Worm (Caenorhabditis elegans) whole organism, dauer: ENCODE measurements around the gene prde-1.

ENCODE experiments used
- unc-62 ChIP-seq: sonication (generic microtip); optimal IDR thresholded peaks from 2 replicates; lab custom pipeline; 2017; ENCODE audit warnings: missing biosample characterization, missing genetic modification reagents, missing genetic modification characterization

The prde-1 gene

ce11 chrV:15521920-15522319, 16.1 kb upstream of the prde-1 start, which contains the start of gene lgc-31:
Gene lgc-31, minus strand, starts transcription at chrV:15522020.
- TF ChIP-seq unc-62 (GFP tag; lab: Kevin White, UChicago) = no peak

ce11 chrV:15529069-15529468, 9.0 kb upstream of the prde-1 start, which contains the start of gene srh-276:
Gene srh-276, plus strand, starts transcription at chrV:15529369.
- no peak for TF ChIP-seq unc-62 (GFP tag; lab: Kevin White, UChicago)

ce11 chrV:15533096-15533495, 4.9 kb upstream of the prde-1 start, which contains the start of gene F21A3.11:
Gene F21A3.11, minus strand, starts transcription at chrV:15533212.
- TF ChIP-seq unc-62 (GFP tag; lab: Kevin White, UChicago) = no peak

- no peak for TF ChIP-seq unc-62 (GFP tag; lab: Kevin White, UChicago)
These were observed 4.2 kb upstream of the prde-1 start, which contains the start of gene F21A3.2 for ce11 chrV:15533864-15534263. Gene F21A3.2, minus strand, starts transcription at chrV:15533964.

ce11 chrV:15536320-15536719, 1.7 kb upstream of the prde-1 start, which contains the start of gene F21A3.4:
Gene F21A3.4, plus strand, starts transcription at chrV:15536620.
- TF ChIP-seq unc-62 (GFP tag; lab: Kevin White, UChicago) = no peak

- no peak for TF ChIP-seq unc-62 (GFP tag; lab: Kevin White, UChicago)
These were observed 5.2 kb downstream of the prde-1 start for ce11 chrV:15543252-15543651.

- TF ChIP-seq unc-62 (GFP tag; lab: Kevin White, UChicago) = no peak
These were observed 6.9 kb downstream of the prde-1 start, which contains the start of gene glb-14 for ce11 chrV:15544898-15545297. Gene glb-14, minus strand, starts transcription at chrV:15544994.

- TF ChIP-seq unc-62 (GFP tag; lab: Kevin White, UChicago) = no peak
These were observed 9.7 kb downstream of the prde-1 start for ce11 chrV:15547727-15548126.

- TF ChIP-seq unc-62 (GFP tag; lab: Kevin White, UChicago) = no peak
These were observed 12.4 kb downstream of the prde-1 start for ce11 chrV:15550408-15550807.

ce11 chrV:15551642-15552041, 13.6 kb downstream of the prde-1 start:
- no peak for TF ChIP-seq unc-62 (GFP tag; lab: Kevin White, UChicago)

- TF ChIP-seq unc-62 (GFP tag; lab: Kevin White, UChicago) = no peak
These were observed 15.8 kb downstream of the prde-1 start for ce11 chrV:15553869-15554268.

- TF ChIP-seq unc-62 (GFP tag; lab: Kevin White, UChicago) = no peak
These were observed 21.0 kb downstream of the prde-1 start, which contains the start of gene acr-18 for ce11 chrV:15559047-15559446. Gene acr-18, minus strand, starts transcription at chrV:15559147.

ce11 chrV:15559729-15560128, 21.7 kb downstream of the prde-1 start:
- TF ChIP-seq unc-62 (GFP tag; lab: Kevin White, UChicago) = no peak

ce11 chrV:15562541-15562940, 24.5 kb downstream of the prde-1 start:
- no peak for TF ChIP-seq unc-62 (GFP tag; lab: Kevin White, UChicago)

- no peak for TF ChIP-seq unc-62 (GFP tag; lab: Kevin White, UChicago)
These were observed 25.4 kb downstream of the prde-1 start for ce11 chrV:15563477-15563876.

- no peak for TF ChIP-seq unc-62 (GFP tag; lab: Kevin White, UChicago)
These were observed 25.9 kb downstream of the prde-1 start for ce11 chrV:15563985-15564384.

- TF ChIP-seq unc-62 (GFP tag; lab: Kevin White, UChicago) = no peak
These were observed 28.6 kb downstream of the prde-1 start for ce11 chrV:15566511-15567178.
